Worm (Caenorhabditis elegans) whole organism, late embryonic: ENCODE results near the gene ncs-6.

Experiments
- ceh-14 ChIP-seq: sonication (generic microtip); optimal IDR thresholded peaks from 2 replicates; lab custom pipeline; 2016; ENCODE audit warnings: missing genotype, missing genetic modification characterization, missing compliant biosample characterization
- ceh-9 ChIP-seq: sonication (generic microtip); optimal IDR thresholded peaks from 2 replicates; lab custom pipeline; 2016; ENCODE audit warnings: mild to moderate bottlenecking, missing genetic modification characterization, inconsistent platforms, missing compliant biosample characterization
- hlh-30 ChIP-seq: sonication (generic microtip); optimal IDR thresholded peaks from 2 replicates; lab custom pipeline; 2017; ENCODE audit warnings: antibody characterized with exemption, missing genetic modification characterization, missing compliant biosample characterization; ENCODE audit not compliant: insufficient read depth
- lin-11 ChIP-seq: fragments of 200-800 bp; sonication (Bioruptor generic); optimal IDR thresholded peaks from 2 replicates; lab custom pipeline; 2018; ENCODE audit warnings: mild to moderate bottlenecking, missing genetic modification characterization, missing compliant biosample characterization
- nfya-1 ChIP-seq: sonication (generic microtip); optimal IDR thresholded peaks from 2 replicates; lab custom pipeline; 2017; ENCODE audit warnings: missing genetic modification characterization, mild to moderate bottlenecking, missing compliant biosample characterization, antibody characterized with exemption, moderate library complexity
- pag-3 ChIP-seq: sonication (generic microtip); optimal IDR thresholded peaks from 2 replicates; lab custom pipeline; 2016; ENCODE audit warnings: missing compliant biosample characterization, missing genetic modification characterization, borderline replicate concordance
- pros-1 ChIP-seq: fragments of 150-350 bp; optimal IDR thresholded peaks from 2 replicates; lab custom pipeline; 2014; ENCODE audit warnings: missing biosample characterization, missing genetic modification reagents, missing genetic modification characterization

ce11 chrII:3502011-3502410, 26.3 kb downstream of the ncs-6 start:
- TF ChIP-seq nfya-1 (tag; lab: Kevin White, UChicago) (no peak), hlh-30 (tag; lab: Kevin White, UChicago) (no peak), pros-1 (tag; lab: Kevin White, UChicago) (no peak), pag-3 (no peak), lin-11 (tag; lab: Kevin White, UChicago) (no peak), ceh-14 (tag; lab: Kevin White, UChicago) (no peak), ceh-9 (tag; lab: Kevin White, UChicago) (no peak)
